Fruit fly (Drosophila melanogaster): ENCODE results near the gene CG42740.

dm6 chr3R:30423695-30424094, 924 bp upstream of the CG42740 start, which contains the start of the genes CG15535 and mRpS18C:
- TF ChIP-seq fd85E (GFP tag; optimal IDR thresholded peaks at IDR 0.05) (no peak), Smox (GFP tag; optimal IDR thresholded peaks at IDR 0.05) (no peak), Eip75B (GFP tag; optimal IDR thresholded peaks at IDR 0.05) (no peak), Blimp-1 (GFP tag; optimal IDR thresholded peaks at IDR 0.05) (no peak), Sox14 (GFP tag; optimal IDR thresholded peaks at IDR 0.05) (no peak)

All from whole organism, prepupa.